Fruit fly (Drosophila melanogaster): ENCODE results near the gene Pex12.

Gene Pex12

dm6 chr2L:819315-820032 lies 3.7 kb downstream of the Pex12 start, which contains the start of the genes PGAP2 and Clp (continued):
- TF ChIP-seq CG43689 (GFP tag; IDR thresholded peaks at IDR 0.05) (no peak), lab (GFP tag; optimal IDR thresholded peaks at IDR 0.05) (no peak), peb (GFP tag; IDR thresholded peaks at IDR 0.05) (peak; percentile 57; the same call in 1 of the 2 replicates), dmrt11E (tag; optimal IDR thresholded peaks at IDR 0.05) (peak; percentile 78), Atf3 (GFP tag; optimal IDR thresholded peaks at IDR 0.05) (no peak), CG18619 (GFP tag; optimal IDR thresholded peaks at IDR 0.05) (peak; percentile 64), CG3838 (GFP tag; optimal IDR thresholded peaks at IDR 0.05) (no peak), CG14965 (GFP tag; optimal IDR thresholded peaks at IDR 0.05; ENCODE audit: borderline replicate concordance) (no peak), CG11560 (tag; IDR thresholded peaks at IDR 0.05) (no peak), so (GFP tag; IDR thresholded peaks at IDR 0.05) (peak; percentile 58; the same call in 1 of the 3 replicates), Kr (GFP tag; optimal IDR thresholded peaks at IDR 0.05) (no peak), Sry-δ (GFP tag; optimal IDR thresholded peaks at IDR 0.05) (peak; percentile 77), pfk (GFP tag; optimal IDR thresholded peaks at IDR 0.05) (no peak), caup (GFP tag; optimal IDR thresholded peaks at IDR 0.05; ENCODE audit: severe bottlenecking) (peak; percentile 42), row (GFP tag; IDR thresholded peaks at IDR 0.05) (peak; percentile 94), klu (GFP tag; IDR thresholded peaks at IDR 0.05) (peak; percentile 76), CG8089 (GFP tag; optimal IDR thresholded peaks at IDR 0.05) (no peak), Dad (GFP tag; optimal IDR thresholded peaks at IDR 0.05) (no peak), CG6854 (GFP tag; optimal IDR thresholded peaks at IDR 0.05) (no peak), lilli (GFP tag; optimal IDR thresholded peaks at IDR 0.05) (peak; percentile 82), Antp (GFP tag; optimal IDR thresholded peaks at IDR 0.05) (peak; percentile 31), CG7987 (GFP tag; optimal IDR thresholded peaks at IDR 0.05) (peak; percentile 23), CG4617 (GFP tag; optimal IDR thresholded peaks at IDR 0.05; ENCODE audit: borderline replicate concordance) (peak; percentile 61), Ada2b (GFP tag; IDR thresholded peaks at IDR 0.05) (peak; percentile 61; the same call in 1 of the 2 replicates), bigmax (GFP tag; optimal IDR thresholded peaks at IDR 0.05) (no peak), CG16779 (GFP tag; IDR thresholded peaks at IDR 0.05) (no peak), kni (GFP tag; optimal IDR thresholded peaks at IDR 0.05) (no peak), HLHmδ (GFP tag; optimal IDR thresholded peaks at IDR 0.05) (no peak), pb (GFP tag; optimal IDR thresholded peaks at IDR 0.05) (no peak), CG15696 (tag; optimal IDR thresholded peaks at IDR 0.05) (peak; percentile 71), CkIIα-i1 (GFP tag; IDR thresholded peaks at IDR 0.05) (no peak), corto (GFP tag; optimal IDR thresholded peaks at IDR 0.05) (no peak), hb (GFP tag; IDR thresholded peaks at IDR 0.05; ENCODE audit: partially characterized antibody) (0 out of 3 replicates have a peak, but pooled peaks have one; percentile 68), Eip74EF (GFP tag; optimal IDR thresholded peaks at IDR 0.05) (no peak), CG12659 (GFP tag; optimal IDR thresholded peaks at IDR 0.05) (peak; percentile 79), Lhr (GFP tag; optimal IDR thresholded peaks at IDR 0.05) (peak; percentile 52), Gug (GFP tag; IDR thresholded peaks at IDR 0.05) (peak; percentile 63; the same call in 3 of the 4 replicates), CG6254 (GFP tag; optimal IDR thresholded peaks at IDR 0.05) (no peak), CG10267 (tag; optimal IDR thresholded peaks at IDR 0.05) (peak; percentile 70), CG10543 (GFP tag; optimal IDR thresholded peaks at IDR 0.05) (peak; percentile 52), CG2889 (GFP tag; IDR thresholded peaks at IDR 0.05) (peak; percentile 59; the same call in 2 of the 3 replicates), grau (tag; optimal IDR thresholded peaks at IDR 0.05) (peak; percentile 79), wek (GFP tag; optimal IDR thresholded peaks at IDR 0.05) (no peak), CG10654 (GFP tag; optimal IDR thresholded peaks at IDR 0.05) (peak; percentile 62), z (GFP tag; IDR thresholded peaks at IDR 0.05) (no peak), bab2 (GFP tag; optimal IDR thresholded peaks at IDR 0.05) (peak; percentile 57), NK7.1 (GFP tag; optimal IDR thresholded peaks at IDR 0.05) (peak; percentile 6), Mrtf (GFP tag; IDR thresholded peaks at IDR 0.05) (peak; percentile 51; the same call in 1 of the 3 replicates)
